Fruit fly (Drosophila melanogaster) whole organism, prepupa: ENCODE measurements around the gene CG10353.
A peak's percentile ranks its signal among the peaks of the same experiment; 100 is the strongest.

Experiments used
- CG1621 ChIP-seq: fragments of 200-800 bp; sonication (Bioruptor generic); optimal IDR thresholded peaks from 3 replicates; lab custom pipeline; 2018; ENCODE audit warnings: missing biosample characterization, mild to moderate bottlenecking, missing genetic modification characterization
- CG34406 ChIP-seq: fragments of 200-800 bp; sonication (Bioruptor generic); optimal IDR thresholded peaks from 3 replicates; lab custom pipeline; 2016; ENCODE audit warnings: missing biosample characterization, missing genetic modification characterization
- CG3919 ChIP-seq: fragments of 200-800 bp; sonication (Bioruptor generic); optimal IDR thresholded peaks from 3 replicates; lab custom pipeline; 2016; ENCODE audit warnings: missing biosample characterization, missing genetic modification characterization
- CG7368 ChIP-seq: fragments of 200-800 bp; sonication (Bioruptor generic); optimal IDR thresholded peaks from 3 replicates; lab custom pipeline; 2016; ENCODE audit warnings: missing biosample characterization, missing genetic modification characterization
- CG8119 ChIP-seq: fragments of 200-800 bp; sonication (Bioruptor generic); IDR thresholded peaks from 3 replicates; pipeline ENCODE4 v1.3.6; 2022; ENCODE audit warnings: missing biosample characterization, missing genetic modification characterization
- Ets96B ChIP-seq: fragments of 200-800 bp; optimal IDR thresholded peaks from 2 replicates; lab custom pipeline; 2019; ENCODE audit warnings: missing biosample characterization, mild to moderate bottlenecking, missing genetic modification characterization, moderate library complexity
- Gug ChIP-seq: fragments of 200-800 bp; sonication (Bioruptor generic); IDR thresholded peaks from 2 replicates; pipeline ENCODE4 v1.3.6; 2022; ENCODE audit warnings: missing biosample characterization, missing genetic modification characterization
- Lpt ChIP-seq: fragments of 200-800 bp; sonication (Bioruptor generic); optimal IDR thresholded peaks from 3 replicates; lab custom pipeline; 2016; ENCODE audit warnings: missing biosample characterization, missing genetic modification characterization
- Sox102F ChIP-seq: fragments of 200-800 bp; sonication (Bioruptor generic); optimal IDR thresholded peaks from 2 replicates; lab custom pipeline; 2016; ENCODE audit warnings: missing biosample characterization, mild to moderate bottlenecking, missing genetic modification characterization
- eg ChIP-seq: fragments of 200-800 bp; sonication (Bioruptor generic); IDR thresholded peaks from 3 replicates; pipeline ENCODE4 v1.3.6; 2022; ENCODE audit warnings: missing biosample characterization, missing genetic modification characterization
- fd59A ChIP-seq: fragments of 200-800 bp; sonication (Bioruptor generic); optimal IDR thresholded peaks from 2 replicates; lab custom pipeline; 2017; ENCODE audit warnings: missing biosample characterization, mild to moderate bottlenecking, missing genetic modification characterization, missing genetic modification reagents
- spab ChIP-seq: fragments of 200-800 bp; sonication (Bioruptor generic); optimal IDR thresholded peaks from 2 replicates; lab custom pipeline; 2017; ENCODE audit warnings: missing biosample characterization, mild to moderate bottlenecking, missing genetic modification characterization, missing genetic modification reagents

- TF ChIP-seq CG7368 (GFP tag; lab: Kevin White, UChicago) (peak; percentile 28), eg (GFP tag; lab: Robert Waterston, UW) (peak; percentile 85), CG3919 (GFP tag; lab: Kevin White, UChicago) (peak; percentile 65), CG1621 (tag; lab: Kevin White, UChicago) (no peak), CG8119 (GFP tag; lab: Robert Waterston, UW) (peak; percentile 73; the same call in 2 of the 3 replicates), Gug (GFP tag; lab: Robert Waterston, UW) (peak; percentile 72), fd59A (GFP tag; lab: Kevin White, UChicago) (no peak), Sox102F (GFP tag; lab: Kevin White, UChicago) (peak; percentile 61), spab (GFP tag; lab: Kevin White, UChicago) (no peak), Lpt (no peak), Ets96B (tag; lab: Kevin White, UChicago) (no peak), CG34406 (GFP tag; lab: Kevin White, UChicago) (peak; percentile 45)
Measured at dm6 chrX:11925213-11925612, 38.3 kb upstream of the CG10353 start.
